Worm (Caenorhabditis elegans) whole organism, L1 larva: ENCODE results near the gene str-143.

Experiments
- aly-2 ChIP-seq: fragments of 150-350 bp; optimal IDR thresholded peaks from 2 replicates; lab custom pipeline; 2014; ENCODE audit warnings: missing biosample characterization, missing genetic modification characterization
- blmp-1 ChIP-seq: fragments of 150-350 bp; optimal IDR thresholded peaks from 2 replicates; lab custom pipeline; 2014; ENCODE audit warnings: missing biosample characterization, missing genetic modification characterization
- fos-1 ChIP-seq: fragments of 150-350 bp; optimal IDR thresholded peaks from 2 replicates; lab custom pipeline; 2014; ENCODE audit warnings: missing biosample characterization, missing genetic modification characterization
- hlh-17 ChIP-seq: fragments of 200-800 bp; sonication (Bioruptor generic); optimal IDR thresholded peaks from 2 replicates; lab custom pipeline; 2018; ENCODE audit warnings: missing genetic modification characterization, mild to moderate bottlenecking, missing compliant biosample characterization, moderate library complexity, borderline replicate concordance
- jun-1 ChIP-seq: fragments of 150-350 bp; optimal IDR thresholded peaks from 2 replicates; lab custom pipeline; 2014; ENCODE audit warnings: missing biosample characterization, missing genetic modification reagents, missing genetic modification characterization
- mdl-1 ChIP-seq, 2 experiments: fragments of 150-350 bp; optimal IDR thresholded peaks; 2 replicates each; lab custom pipeline; 2014 to 2017; ENCODE audit warnings: missing biosample characterization in 2 of 2, missing genetic modification characterization in 2 of 2, inconsistent platforms in 1 of 2
- nhr-77 ChIP-seq: fragments of 150-350 bp; optimal IDR thresholded peaks from 2 replicates; lab custom pipeline; 2014; ENCODE audit warnings: missing biosample characterization, missing genetic modification characterization
- pag-3 ChIP-seq: sonication (generic microtip); optimal IDR thresholded peaks from 2 replicates; lab custom pipeline; 2017; ENCODE audit warnings: missing genetic modification characterization, mild to moderate bottlenecking, missing compliant biosample characterization, antibody characterized with exemption, borderline replicate concordance; ENCODE audit not compliant: insufficient read depth
- skn-1 ChIP-seq: fragments of 150-350 bp; optimal IDR thresholded peaks from 2 replicates; lab custom pipeline; 2014; ENCODE audit warnings: missing biosample characterization, missing genetic modification characterization
- tbx-2 ChIP-seq: sonication (generic microtip); optimal IDR thresholded peaks from 2 replicates; lab custom pipeline; 2016; ENCODE audit warnings: missing genetic modification characterization, missing compliant biosample characterization
- unc-62 ChIP-seq: fragments of 150-350 bp; optimal IDR thresholded peaks from 2 replicates; lab custom pipeline; 2014; ENCODE audit warnings: missing biosample characterization, missing genetic modification reagents, missing genetic modification characterization

ce11 chrV:8018919-8019318 is 50.6 kb downstream of the str-143 start:
- TF ChIP-seq mdl-1 (tag; optimal IDR thresholded peaks at IDR 0.05; lab: Kevin White, UChicago), result no peak
- TF ChIP-seq nhr-77 (tag; lab: Kevin White, UChicago), result no peak
- no peak for TF ChIP-seq fos-1 (tag; lab: Kevin White, UChicago)
- TF ChIP-seq pag-3 (tag; lab: Kevin White, UChicago), result no peak
- TF ChIP-seq skn-1 (tag; lab: Kevin White, UChicago), result no peak
- no peak for TF ChIP-seq blmp-1
- no peak for TF ChIP-seq tbx-2 (tag; lab: Kevin White, UChicago)
- TF ChIP-seq unc-62 (GFP tag; lab: Kevin White, UChicago), result no peak
- TF ChIP-seq jun-1, result no peak
- no peak for TF ChIP-seq aly-2 (tag; lab: Kevin White, UChicago)
- no peak for TF ChIP-seq hlh-17 (GFP tag; lab: Kevin White, UChicago)
